Worm (Caenorhabditis elegans) whole organism, L1 larva: ENCODE results near the gene egl-4.
A peak's percentile ranks its signal among the peaks of the same experiment; 100 is the strongest.

Source experiments
- C16A3.4 ChIP-seq: fragments of 150-350 bp; optimal IDR thresholded peaks from 2 replicates; lab custom pipeline; 2014; ENCODE audit warnings: missing biosample characterization, missing genetic modification characterization
- C34B4.2 ChIP-seq: sonication (generic microtip); optimal IDR thresholded peaks from 2 replicates; lab custom pipeline; 2017; ENCODE audit warnings: mild to moderate bottlenecking, missing genetic modification characterization, missing compliant biosample characterization
- Y116A8C.19 ChIP-seq: sonication (generic microtip); optimal IDR thresholded peaks from 2 replicates; lab custom pipeline; 2016; ENCODE audit warnings: missing compliant biosample characterization, missing genetic modification characterization, borderline replicate concordance
- aha-1 ChIP-seq: fragments of 150-350 bp; optimal IDR thresholded peaks from 2 replicates; lab custom pipeline; 2014; ENCODE audit warnings: missing biosample characterization, missing genetic modification characterization
- alr-1 ChIP-seq: fragments of 200-800 bp; sonication (Bioruptor generic); optimal IDR thresholded peaks from 2 replicates; lab custom pipeline; 2018; ENCODE audit warnings: borderline replicate concordance, mild to moderate bottlenecking, missing genetic modification characterization, missing compliant biosample characterization
- blmp-1 ChIP-seq: fragments of 150-350 bp; optimal IDR thresholded peaks from 2 replicates; lab custom pipeline; 2014; ENCODE audit warnings: missing biosample characterization, missing genetic modification characterization
- ceh-82 ChIP-seq, 3 experiments: fragments of 150-350 bp in 1 of 3; sonication (generic microtip) in 2 of 3; optimal IDR thresholded peaks; 2 replicates each; lab custom pipeline; 2014 to 2017; ENCODE audit warnings: missing biosample characterization in 3 of 3, missing genetic modification characterization in 3 of 3
- ceh-90 ChIP-seq: sonication (generic microtip); optimal IDR thresholded peaks from 2 replicates; lab custom pipeline; 2016; ENCODE audit warnings: missing genetic modification characterization, missing compliant biosample characterization
- ces-1 ChIP-seq: fragments of 150-350 bp; optimal IDR thresholded peaks from 2 replicates; lab custom pipeline; 2014; ENCODE audit warnings: missing biosample characterization, missing genetic modification reagents, missing genetic modification characterization
- dpl-1 ChIP-seq, 3 experiments: fragments of 150-350 bp in 2 of 3; sonication (generic microtip) in 1 of 3; optimal IDR thresholded peaks; 2 replicates each; lab custom pipeline; 2014 to 2017; ENCODE audit warnings: missing biosample characterization in 3 of 3, missing genetic modification characterization in 3 of 3, missing genetic modification reagents in 3 of 3
- dsc-1 ChIP-seq: sonication (generic microtip); optimal IDR thresholded peaks from 2 replicates; lab custom pipeline; 2016; ENCODE audit warnings: mild to moderate bottlenecking, missing genetic modification characterization, missing compliant biosample characterization
- efl-1 ChIP-seq, 4 experiments: fragments of 150-350 bp; optimal IDR thresholded peaks in 3 of 4; peaks in 1 of 4; 1 replicate in 1 of 4; 2 replicates in 3 of 4; lab custom pipeline; 2014; ENCODE audit warnings: missing biosample characterization in 2 of 4, missing genetic modification characterization in 2 of 4, missing genetic modification reagents in 2 of 4
- efl-3 ChIP-seq: fragments of 200-800 bp; sonication (Bioruptor generic); optimal IDR thresholded peaks from 2 replicates; lab custom pipeline; 2018; ENCODE audit warnings: mild to moderate bottlenecking, missing genetic modification characterization, missing compliant biosample characterization
- elt-2 ChIP-seq: sonication (generic microtip); optimal IDR thresholded peaks from 2 replicates; lab custom pipeline; 2016; ENCODE audit warnings: missing genetic modification characterization, mild to moderate bottlenecking, inconsistent platforms, missing compliant biosample characterization, missing genetic modification reagents
- fkh-4 ChIP-seq: sonication (generic microtip); optimal IDR thresholded peaks from 2 replicates; lab custom pipeline; 2016; ENCODE audit warnings: missing compliant biosample characterization, missing genetic modification characterization, borderline replicate concordance
- fos-1 ChIP-seq: fragments of 150-350 bp; optimal IDR thresholded peaks from 2 replicates; lab custom pipeline; 2014; ENCODE audit warnings: missing biosample characterization, missing genetic modification characterization
- irx-1 ChIP-seq: sonication (generic microtip); optimal IDR thresholded peaks from 2 replicates; lab custom pipeline; 2016; ENCODE audit warnings: missing genetic modification characterization, missing compliant biosample characterization
- isw-1 ChIP-seq: fragments of 200-800 bp; sonication (Bioruptor generic); IDR thresholded peaks from 2 replicates; pipeline ENCODE4 v1.3.6; 2022; ENCODE audit warnings: missing genetic modification characterization, missing compliant biosample characterization
- lin-15B ChIP-seq: fragments of 150-350 bp; sonication (generic microtip); optimal IDR thresholded peaks from 3 replicates; lab custom pipeline; 2014; ENCODE audit warnings: missing biosample characterization, missing genetic modification characterization
- lin-35 ChIP-seq, 2 experiments: fragments of 150-350 bp; optimal IDR thresholded peaks; 2 replicates each; lab custom pipeline; 2014; ENCODE audit warnings: missing biosample characterization in 2 of 2, missing genetic modification characterization in 2 of 2, missing genetic modification reagents in 2 of 2
- lin-39 ChIP-seq: fragments of 150-350 bp; optimal IDR thresholded peaks from 2 replicates; lab custom pipeline; 2014; ENCODE audit warnings: missing biosample characterization, missing genetic modification reagents, missing genetic modification characterization
- lsy-2 ChIP-seq, 2 experiments: fragments of 150-350 bp; optimal IDR thresholded peaks; 2 replicates each; lab custom pipeline; 2014; ENCODE audit warnings: missing biosample characterization in 2 of 2, missing genetic modification characterization in 2 of 2
- mdl-1 ChIP-seq, 2 experiments: fragments of 150-350 bp; optimal IDR thresholded peaks; 2 replicates each; lab custom pipeline; 2014 to 2017; ENCODE audit warnings: missing biosample characterization in 2 of 2, missing genetic modification characterization in 2 of 2, inconsistent platforms in 1 of 2
- mep-1 ChIP-seq: fragments of 150-350 bp; optimal IDR thresholded peaks from 2 replicates; lab custom pipeline; 2014; ENCODE audit warnings: missing biosample characterization, missing genetic modification characterization
- nhr-19 ChIP-seq: fragments of 200-800 bp; sonication (Bioruptor generic); conservative IDR thresholded peaks from 2 replicates; pipeline ENCODE4 v1.3.6; 2022; ENCODE audit warnings: missing genetic modification characterization, missing compliant biosample characterization
- nhr-237 ChIP-seq: fragments of 150-350 bp; optimal IDR thresholded peaks from 2 replicates; lab custom pipeline; 2014; ENCODE audit warnings: missing biosample characterization, missing genetic modification characterization
- nhr-47 ChIP-seq: sonication (generic microtip); optimal IDR thresholded peaks from 2 replicates; lab custom pipeline; 2016; ENCODE audit warnings: mild to moderate bottlenecking, missing genetic modification characterization, moderate library complexity, missing compliant biosample characterization
- nhr-85 ChIP-seq: sonication (generic microtip); peaks from one replicate; lab custom pipeline; 2016; ENCODE audit warnings: missing genetic modification characterization, inconsistent platforms, missing compliant biosample characterization
- pax-3 ChIP-seq: fragments of 200-800 bp; sonication (Bioruptor generic); optimal IDR thresholded peaks from 2 replicates; lab custom pipeline; 2018; ENCODE audit warnings: mild to moderate bottlenecking, missing genetic modification characterization, moderate library complexity, missing compliant biosample characterization
- rnt-1 ChIP-seq: sonication (generic microtip); optimal IDR thresholded peaks from 2 replicates; lab custom pipeline; 2016; ENCODE audit warnings: mild to moderate bottlenecking, missing genetic modification characterization, moderate library complexity, missing compliant biosample characterization
- skn-1 ChIP-seq: fragments of 150-350 bp; optimal IDR thresholded peaks from 2 replicates; lab custom pipeline; 2014; ENCODE audit warnings: missing biosample characterization, missing genetic modification characterization
- snu-23 ChIP-seq: sonication (generic microtip); optimal IDR thresholded peaks from 2 replicates; lab custom pipeline; 2016; ENCODE audit warnings: missing genetic modification characterization, missing compliant biosample characterization
- swsn-7 ChIP-seq: sonication (generic microtip); optimal IDR thresholded peaks from 2 replicates; lab custom pipeline; 2016; ENCODE audit warnings: missing genetic modification characterization, missing compliant biosample characterization
- tbx-2 ChIP-seq: sonication (generic microtip); optimal IDR thresholded peaks from 2 replicates; lab custom pipeline; 2016; ENCODE audit warnings: missing genetic modification characterization, missing compliant biosample characterization
- unc-130 ChIP-seq: fragments of 150-350 bp; optimal IDR thresholded peaks from 2 replicates; lab custom pipeline; 2017; ENCODE audit warnings: missing biosample characterization, missing genetic modification characterization, inconsistent platforms
- xbp-1 ChIP-seq: sonication (generic microtip); optimal IDR thresholded peaks from 2 replicates; lab custom pipeline; 2016; ENCODE audit warnings: missing genetic modification characterization, missing compliant biosample characterization
- zag-1 ChIP-seq: fragments of 150-350 bp; optimal IDR thresholded peaks from 2 replicates; lab custom pipeline; 2014; ENCODE audit warnings: missing biosample characterization, missing genetic modification characterization

The egl-4 gene

DNA sequence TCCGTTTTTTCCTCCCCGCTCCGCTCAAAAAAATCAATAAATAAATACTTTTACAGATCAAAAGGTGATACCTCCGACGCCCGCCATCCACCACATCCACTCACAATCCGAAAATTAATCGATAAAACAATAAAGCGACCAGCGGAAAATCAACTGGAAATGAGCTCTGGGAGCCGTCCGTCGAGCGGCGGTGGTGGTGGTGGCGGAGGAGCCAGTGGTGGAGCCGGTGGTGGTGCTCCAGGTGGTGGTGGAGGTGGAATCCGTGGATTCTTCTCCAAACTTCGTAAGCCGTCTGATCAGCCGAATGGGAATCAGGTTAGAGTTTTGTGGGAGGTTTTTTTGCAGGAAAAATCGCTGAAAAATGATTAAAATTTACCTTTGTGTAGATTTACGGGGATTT lies at the start of gene egl-4:
TSS of gene egl-4 (plus strand) at position 160 of the 400 bp plus-strand sequence.
- TF ChIP-seq efl-1 (optimal IDR thresholded peaks at IDR 0.05; lab: Kevin White, UChicago) (no peak), efl-1 (GFP tag; optimal IDR thresholded peaks at IDR 0.05 in 1 of 2; lab: Kevin White, UChicago) (peak in 1 of 2 experiments; percentile 37), fkh-4 (no peak), C34B4.2 (tag; lab: Kevin White, UChicago) (no peak)

DNA sequence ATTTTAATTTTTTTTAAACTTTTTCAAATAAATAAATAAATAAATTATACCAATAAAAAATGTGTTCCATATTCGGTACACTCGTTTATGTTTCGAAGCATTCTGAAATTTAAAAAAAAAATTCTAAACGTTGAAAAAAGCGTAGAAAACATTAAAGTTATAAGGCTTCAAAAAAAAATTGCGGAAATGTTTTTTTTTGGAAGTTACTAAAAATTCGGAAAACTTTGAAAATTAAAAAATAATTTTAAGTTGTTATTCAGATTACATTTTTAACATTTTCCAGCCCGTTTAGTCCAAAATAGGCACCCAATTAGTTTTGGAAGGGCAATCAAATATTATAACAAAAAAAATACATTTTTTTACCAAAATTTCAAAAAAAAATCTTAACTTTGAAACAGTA lies 44.0 kb upstream of the egl-4 start, which contains the start of gene Y38C1BA.1:
TSS of gene Y38C1BA.1 (minus strand) at position 101 of the 400 bp plus-strand sequence.
- no peak for TF ChIP-seq mep-1 (tag; lab: Kevin White, UChicago)
- TF ChIP-seq ceh-82 (tag; optimal IDR thresholded peaks at IDR 0.05; lab: Kevin White, UChicago), result no peak

DNA sequence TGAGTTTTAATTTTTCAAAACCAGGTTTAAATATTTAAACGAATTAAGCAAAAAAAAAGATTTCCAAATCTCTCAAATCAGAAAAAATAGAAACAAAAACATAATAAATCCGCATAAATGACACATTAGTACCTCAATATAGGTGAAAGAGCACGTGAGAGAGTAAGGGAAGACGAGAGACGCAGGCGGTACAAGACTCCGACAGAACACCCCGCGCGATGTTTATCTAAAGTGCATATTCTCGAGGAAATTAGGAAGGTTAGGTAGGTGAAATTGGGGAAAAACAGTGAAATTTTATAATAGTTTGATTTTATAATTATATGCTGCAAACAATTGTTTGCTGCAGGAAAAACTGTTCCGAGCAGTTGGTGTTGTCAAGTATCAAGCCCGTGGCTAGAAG lies 43.3 kb upstream of the egl-4 start:
- TF ChIP-seq pax-3 (tag; lab: Kevin White, UChicago) (no peak), efl-1 (optimal IDR thresholded peaks at IDR 0.05; lab: Kevin White, UChicago) (peak; percentile 50 to 59), efl-1 (GFP tag; optimal IDR thresholded peaks at IDR 0.05 in 1 of 2; lab: Kevin White, UChicago) (peak; percentile 33 to 93), lin-15B (tag; lab: Kevin White, UChicago) (no peak), fos-1 (tag; lab: Kevin White, UChicago) (peak; percentile 19), mep-1 (tag; lab: Kevin White, UChicago) (peak; percentile 23), isw-1 (GFP tag; lab: Robert Waterston, UW) (no peak), C34B4.2 (tag; lab: Kevin White, UChicago) (no peak), dsc-1 (tag; lab: Kevin White, UChicago) (peak; percentile 18), tbx-2 (tag; lab: Kevin White, UChicago) (peak; percentile 6), elt-2 (tag; lab: Kevin White, UChicago) (no peak), lin-35 (GFP tag; optimal IDR thresholded peaks at IDR 0.05; lab: Kevin White, UChicago) (peak; percentile 22 to 62), blmp-1 (tag; lab: Kevin White, UChicago) (peak; percentile 50), irx-1 (tag; lab: Kevin White, UChicago) (no peak), ces-1 (GFP tag; lab: Kevin White, UChicago) (no peak), aha-1 (tag; lab: Kevin White, UChicago) (no peak), swsn-7 (tag; lab: Kevin White, UChicago) (peak; percentile 46), nhr-237 (no peak), xbp-1 (tag; lab: Kevin White, UChicago) (peak; percentile 35), nhr-85 (peak; percentile 80), lsy-2 (tag; optimal IDR thresholded peaks at IDR 0.05; lab: Kevin White, UChicago) (peak; percentile 45 to 68), Y116A8C.19 (tag; lab: Kevin White, UChicago) (no peak), zag-1 (no peak), C16A3.4 (tag; lab: Kevin White, UChicago) (peak; percentile 43), lin-39 (tag; lab: Kevin White, UChicago) (no peak), nhr-19 (no peak), dpl-1 (GFP tag; optimal IDR thresholded peaks at IDR 0.05; lab: Kevin White, UChicago) (peak; percentile 3 to 54 (median 41)), rnt-1 (tag; lab: Kevin White, UChicago) (no peak), unc-130 (tag; lab: Kevin White, UChicago) (peak; percentile 21), efl-3 (no peak), snu-23 (GFP tag; lab: Kevin White, UChicago) (peak; percentile 66), mdl-1 (tag; optimal IDR thresholded peaks at IDR 0.05; lab: Kevin White, UChicago) (peak in 1 of 2 experiments; percentile 24), ceh-90 (no peak), skn-1 (tag; lab: Kevin White, UChicago) (no peak), nhr-47 (tag; lab: Kevin White, UChicago) (peak; percentile 58)
- TF ChIP-seq, all 84 proteins: peak for 17

DNA sequence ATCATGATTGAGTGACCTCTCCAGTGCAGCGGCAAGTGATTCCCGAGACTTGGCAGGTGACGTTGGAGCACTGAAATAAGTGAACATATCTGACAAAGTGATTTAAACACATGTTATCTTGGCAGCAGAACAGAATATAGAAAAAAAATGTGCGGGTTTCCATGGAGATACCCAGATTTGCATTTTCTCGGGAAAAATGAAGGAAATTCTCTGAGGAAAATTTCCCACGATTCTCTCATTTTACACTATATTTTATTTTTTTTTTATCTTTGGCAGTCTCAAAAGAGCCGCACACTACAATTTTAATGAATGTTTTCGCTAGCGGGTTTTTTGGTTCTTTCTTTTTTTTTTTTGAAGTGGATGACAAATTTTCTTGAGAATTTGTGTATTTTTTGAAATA lies 34.0 kb upstream of the egl-4 start:
- TF ChIP-seq efl-1 (optimal IDR thresholded peaks at IDR 0.05; lab: Kevin White, UChicago) (no peak), efl-1 (GFP tag; optimal IDR thresholded peaks at IDR 0.05 in 1 of 2; lab: Kevin White, UChicago) (peak in 1 of 2 experiments; percentile 91), alr-1 (tag; lab: Kevin White, UChicago) (no peak)
- TF ChIP-seq, all 84 proteins: peak for 1
